Fruit fly (Drosophila melanogaster): ENCODE results near the gene Cep135.

DNA sequence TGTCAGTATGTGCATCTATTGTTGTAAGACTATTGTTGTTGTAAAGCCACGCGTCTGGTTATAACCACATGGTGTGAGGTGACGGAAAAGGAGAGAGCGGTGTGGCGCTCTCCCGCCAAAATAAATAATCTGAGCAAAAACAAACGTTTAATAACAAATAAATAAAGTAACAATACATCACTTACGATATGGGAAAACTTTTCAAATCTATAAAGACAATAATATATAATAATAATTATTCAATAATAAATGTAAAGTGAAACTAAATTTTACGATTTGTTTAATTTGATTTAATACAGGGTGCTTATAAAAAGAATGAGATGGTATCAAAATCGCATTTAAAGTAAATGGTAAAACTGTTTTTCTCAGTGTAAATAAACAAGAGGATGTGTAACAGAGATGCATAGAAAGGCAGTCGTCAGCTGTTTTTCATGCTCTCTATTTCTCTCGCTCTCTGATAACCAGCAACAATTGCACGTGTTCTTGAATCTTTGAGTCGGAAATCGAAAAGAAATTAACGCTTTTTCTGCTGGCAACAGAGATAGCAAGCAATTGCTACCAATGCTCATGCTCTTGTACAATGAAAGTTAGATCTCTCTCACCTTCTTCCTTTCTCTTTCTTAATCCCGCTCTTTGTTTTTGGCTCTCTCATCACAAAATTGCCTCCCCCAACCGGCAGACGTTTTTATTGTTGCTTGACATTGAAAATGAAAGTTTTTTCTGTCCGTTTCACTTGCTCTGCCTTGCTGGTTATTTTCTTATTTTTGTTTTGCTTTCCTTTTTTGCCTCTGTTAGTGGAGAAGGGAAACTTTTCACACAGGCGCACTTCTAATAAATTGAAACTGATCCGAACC, 17.7 kb upstream of the Cep135 start:
- TF ChIP-seq Sin3A (optimal IDR thresholded peaks at IDR 0.05) (no peak), psq (optimal IDR thresholded peaks at IDR 0.05) (no peak), ttk (optimal IDR thresholded peaks at IDR 0.05) (no peak), insv (optimal IDR thresholded peaks at IDR 0.05) (no peak), h (optimal IDR thresholded peaks at IDR 0.05) (no peak)
